Fruit fly (Drosophila melanogaster) whole organism, embryonic: ENCODE data around the gene CG43060.

Experiments used
- gsb-n ChIP-seq: fragments of 200-800 bp; sonication (Bioruptor generic); optimal IDR thresholded peaks from 3 replicates; lab custom pipeline; 2018; ENCODE audit warnings: missing biosample characterization, mild to moderate bottlenecking, missing genetic modification characterization
- h ChIP-seq: fragments of >200 bp; optimal IDR thresholded peaks from 2 replicates; lab custom pipeline; 2017
- tna ChIP-seq: fragments of 200-800 bp; sonication (Bioruptor generic); IDR thresholded peaks from 2 replicates; pipeline ENCODE4 v1.3.6; 2022; ENCODE audit warnings: missing biosample characterization, missing genetic modification characterization; ENCODE audit not compliant: partially characterized antibody

dm6 chr3R:7998778-7999177 lies 42.2 kb upstream of the CG43060 start:
- TF ChIP-seq h (lab: Kevin White, UChicago), result no peak
- TF ChIP-seq tna (GFP tag; lab: Robert Waterston, UW), result no peak
- no peak for TF ChIP-seq gsb-n (tag; lab: Kevin White, UChicago)
